Fruit fly (Drosophila melanogaster) whole organism, embryonic: ENCODE results near the gene Atu.

ENCODE experiments used
- Awh ChIP-seq: fragments of 200-800 bp; sonication (Bioruptor generic); IDR thresholded peaks from 2 replicates; pipeline ENCODE4, ENCODE4 v1.3.6; 2022; ENCODE audit warnings: missing biosample characterization, missing genetic modification characterization
- Bgb ChIP-seq: fragments of 200-800 bp; sonication (Bioruptor generic); IDR thresholded peaks from 2 replicates; pipeline ENCODE4 v1.3.6; 2022; ENCODE audit warnings: missing biosample characterization, missing genetic modification characterization; ENCODE audit not compliant: partially characterized antibody
- CG10565 ChIP-seq: fragments of 200-800 bp; sonication (Bioruptor generic); optimal IDR thresholded peaks from 3 replicates; lab custom pipeline; 2016; ENCODE audit warnings: missing biosample characterization, mild to moderate bottlenecking, missing genetic modification characterization
- CG11723 ChIP-seq: fragments of 200-800 bp; sonication (Bioruptor generic); optimal IDR thresholded peaks from 2 replicates; lab custom pipeline; 2017; ENCODE audit warnings: missing biosample characterization, mild to moderate bottlenecking, missing genetic modification characterization
- CG13287 ChIP-seq: fragments of 200-800 bp; sonication (Bioruptor generic); IDR thresholded peaks from 2 replicates; pipeline ENCODE4 v1.3.6; 2022; ENCODE audit warnings: missing biosample characterization, missing genetic modification characterization; ENCODE audit not compliant: partially characterized antibody
- CG13775 ChIP-seq: fragments of 200-800 bp; sonication (Bioruptor generic); optimal IDR thresholded peaks from 3 replicates; lab custom pipeline; 2017; ENCODE audit warnings: missing biosample characterization, mild to moderate bottlenecking, missing genetic modification characterization
- CG13894 ChIP-seq: fragments of 200-800 bp; sonication (Bioruptor generic); optimal IDR thresholded peaks from 3 replicates; lab custom pipeline; 2018; ENCODE audit warnings: missing biosample characterization, mild to moderate bottlenecking, missing genetic modification characterization, moderate library complexity
- CG14860 ChIP-seq: fragments of 200-800 bp; sonication (Bioruptor generic); IDR thresholded peaks from 3 replicates; pipeline ENCODE4 v1.3.6; 2022; ENCODE audit warnings: missing biosample characterization, missing genetic modification characterization; ENCODE audit not compliant: partially characterized antibody
- CG16813 ChIP-seq: fragments of 200-800 bp; sonication (Bioruptor generic); IDR thresholded peaks from 3 replicates; pipeline ENCODE4 v1.3.6; 2022; ENCODE audit warnings: missing biosample characterization, missing genetic modification characterization; ENCODE audit not compliant: partially characterized antibody
- CG17912 ChIP-seq: fragments of 200-800 bp; sonication (Bioruptor generic); optimal IDR thresholded peaks from 2 replicates; lab custom pipeline; 2018; ENCODE audit warnings: missing biosample characterization, mild to moderate bottlenecking, missing genetic modification characterization
- CG18619 ChIP-seq: fragments of 200-800 bp; sonication (Bioruptor generic); optimal IDR thresholded peaks from 3 replicates; lab custom pipeline; 2017; ENCODE audit warnings: missing biosample characterization, mild to moderate bottlenecking, missing genetic modification characterization
- CG34422 ChIP-seq: fragments of 200-800 bp; sonication (Bioruptor generic); IDR thresholded peaks from 3 replicates; pipeline ENCODE4 v1.3.6; 2022; ENCODE audit warnings: missing biosample characterization, missing genetic modification characterization
- CG7271 ChIP-seq: fragments of 200-800 bp; sonication (Bioruptor generic); optimal IDR thresholded peaks from 2 replicates; lab custom pipeline; 2018; ENCODE audit warnings: missing biosample characterization, mild to moderate bottlenecking, missing genetic modification characterization, moderate library complexity
- CG7372 ChIP-seq: fragments of 200-800 bp; sonication (Bioruptor generic); IDR thresholded peaks from 2 replicates; pipeline ENCODE4 v1.3.6; 2022; ENCODE audit warnings: missing biosample characterization, missing genetic modification characterization
- CG7556 ChIP-seq: fragments of 200-800 bp; sonication (Bioruptor generic); optimal IDR thresholded peaks from 2 replicates; lab custom pipeline; 2017; ENCODE audit warnings: missing biosample characterization, mild to moderate bottlenecking, missing genetic modification characterization
- CG8388 ChIP-seq: fragments of 200-800 bp; sonication (Bioruptor generic); optimal IDR thresholded peaks from 2 replicates; lab custom pipeline; 2019; ENCODE audit warnings: missing biosample characterization, mild to moderate bottlenecking, missing genetic modification characterization, moderate library complexity
- CG8478 ChIP-seq: fragments of >200 bp; optimal IDR thresholded peaks from 2 replicates; lab custom pipeline; 2018
- CHES-1-like ChIP-seq: fragments of 200-800 bp; sonication (Bioruptor generic); optimal IDR thresholded peaks from 2 replicates; lab custom pipeline; 2016; ENCODE audit warnings: missing biosample characterization, missing genetic modification characterization
- Chrac-16 ChIP-seq: fragments of 200-800 bp; sonication (Bioruptor generic); optimal IDR thresholded peaks from 3 replicates; lab custom pipeline; 2016; ENCODE audit warnings: missing biosample characterization, missing genetic modification characterization
- CkIIα-i1 ChIP-seq: fragments of 200-800 bp; sonication (Bioruptor generic); IDR thresholded peaks from 2 replicates; pipeline ENCODE4 v1.3.6; 2022; ENCODE audit warnings: missing biosample characterization, missing genetic modification characterization
- D ChIP-seq, 2 experiments: fragments of 200-800 bp in 1 of 2; fragments of >200 bp in 1 of 2; sonication (Bioruptor generic) in 1 of 2; optimal IDR thresholded peaks; 2 replicates in 1 of 2; 3 replicates in 1 of 2; lab custom pipeline; 2017; ENCODE audit warnings: mild to moderate bottlenecking in 1 of 2, missing biosample characterization in 1 of 2, missing genetic modification characterization in 1 of 2, missing genetic modification reagents in 1 of 2
- Dbx ChIP-seq: fragments of 200-800 bp; sonication (Bioruptor generic); IDR thresholded peaks from 3 replicates; pipeline ENCODE4 v1.3.6; 2022; ENCODE audit warnings: missing biosample characterization, missing genetic modification characterization
- Deaf1 ChIP-seq: fragments of 200-800 bp; optimal IDR thresholded peaks from 3 replicates; lab custom pipeline; 2019; ENCODE audit warnings: missing biosample characterization, mild to moderate bottlenecking, missing genetic modification characterization, moderate library complexity
- Dek ChIP-seq: fragments of 200-800 bp; sonication (Bioruptor generic); optimal IDR thresholded peaks from 3 replicates; lab custom pipeline; 2019; ENCODE audit warnings: missing biosample characterization, mild to moderate bottlenecking, missing genetic modification characterization, moderate library complexity
- Dref ChIP-seq: fragments of 200-800 bp; sonication (Bioruptor generic); IDR thresholded peaks from 2 replicates; pipeline ENCODE4 v1.3.6; 2022; ENCODE audit warnings: missing biosample characterization, missing genetic modification characterization
- HHEX ChIP-seq: fragments of 200-800 bp; sonication (Bioruptor generic); optimal IDR thresholded peaks from 3 replicates; lab custom pipeline; 2017; ENCODE audit warnings: missing biosample characterization, mild to moderate bottlenecking, missing genetic modification characterization, missing genetic modification reagents
- Lhr ChIP-seq: fragments of 200-800 bp; sonication (Bioruptor generic); optimal IDR thresholded peaks from 3 replicates; lab custom pipeline; 2017; ENCODE audit warnings: mild to moderate bottlenecking, missing biosample characterization, missing genetic modification reagents, missing genetic modification characterization
- Mes4 ChIP-seq: fragments of 200-800 bp; sonication (Bioruptor generic); optimal IDR thresholded peaks from 2 replicates; lab custom pipeline; 2016; ENCODE audit warnings: missing biosample characterization, missing genetic modification characterization
- NC2β ChIP-seq: fragments of 200-800 bp; sonication (Bioruptor generic); optimal IDR thresholded peaks from 2 replicates; lab custom pipeline; 2016; ENCODE audit warnings: missing biosample characterization, missing genetic modification characterization
- al ChIP-seq: fragments of 200-800 bp; sonication (Bioruptor generic); IDR thresholded peaks from 2 replicates; pipeline ENCODE4 v1.3.6; 2022; ENCODE audit warnings: missing biosample characterization, missing genetic modification characterization
- bab2 ChIP-seq: fragments of 200-800 bp; sonication (Bioruptor generic); optimal IDR thresholded peaks from 2 replicates; lab custom pipeline; 2016; ENCODE audit warnings: missing biosample characterization, missing genetic modification characterization
- chm ChIP-seq: fragments of 200-800 bp; sonication (Bioruptor generic); IDR thresholded peaks from 2 replicates; pipeline ENCODE4 v1.3.6; 2022; ENCODE audit warnings: missing biosample characterization, missing genetic modification characterization
- croc ChIP-seq: fragments of 200-800 bp; sonication (Bioruptor generic); conservative IDR thresholded peaks from 3 replicates; pipeline ENCODE4 v1.3.6; 2022; ENCODE audit warnings: missing biosample characterization, missing genetic modification characterization
- cwo ChIP-seq: fragments of 200-800 bp; sonication (Bioruptor generic); optimal IDR thresholded peaks from 3 replicates; lab custom pipeline; 2017; ENCODE audit warnings: missing biosample characterization, missing genetic modification characterization, mild to moderate bottlenecking, moderate library complexity, missing genetic modification reagents
- dpn ChIP-seq, 2 experiments: fragments of 200-800 bp; sonication (Bioruptor generic); optimal IDR thresholded peaks; 3 replicates each; lab custom pipeline; 2016; ENCODE audit warnings: missing biosample characterization in 2 of 2, missing genetic modification characterization in 2 of 2
- gce ChIP-seq: fragments of 200-800 bp; sonication (Bioruptor generic); IDR thresholded peaks from 3 replicates; pipeline ENCODE4 v1.3.6; 2022; ENCODE audit warnings: missing biosample characterization, missing genetic modification characterization
- gfzf ChIP-seq: fragments of 200-800 bp; sonication (Bioruptor generic); optimal IDR thresholded peaks from 2 replicates; lab custom pipeline; 2016; ENCODE audit warnings: missing biosample characterization, mild to moderate bottlenecking, missing genetic modification characterization, moderate library complexity
- jumu ChIP-seq: fragments of 200-800 bp; sonication (Bioruptor generic); optimal IDR thresholded peaks from 3 replicates; lab custom pipeline; 2016; ENCODE audit warnings: missing biosample characterization, missing genetic modification characterization
- ken ChIP-seq: fragments of 200-800 bp; sonication (Bioruptor generic); IDR thresholded peaks from 3 replicates; pipeline ENCODE4 v1.3.6; 2022; ENCODE audit warnings: missing biosample characterization, missing genetic modification characterization
- nerfin-1 ChIP-seq: fragments of 200-800 bp; sonication (Bioruptor generic); optimal IDR thresholded peaks from 3 replicates; lab custom pipeline; 2019; ENCODE audit warnings: missing biosample characterization, mild to moderate bottlenecking, missing genetic modification characterization, moderate library complexity
- oc ChIP-seq: fragments of 200-800 bp; sonication (Bioruptor generic); optimal IDR thresholded peaks from 2 replicates; lab custom pipeline; 2018; ENCODE audit warnings: missing biosample characterization, mild to moderate bottlenecking, missing genetic modification characterization, moderate library complexity
- pho ChIP-seq: fragments of 200-800 bp; sonication (Bioruptor generic); optimal IDR thresholded peaks from 2 replicates; lab custom pipeline; 2016; ENCODE audit warnings: missing biosample characterization, missing genetic modification characterization
- phol ChIP-seq: fragments of 200-800 bp; sonication (Bioruptor generic); optimal IDR thresholded peaks from 3 replicates; lab custom pipeline; 2018; ENCODE audit warnings: missing biosample characterization, mild to moderate bottlenecking, missing genetic modification characterization, moderate library complexity
- pzg ChIP-seq: fragments of 200-800 bp; sonication (Bioruptor generic); optimal IDR thresholded peaks from 3 replicates; lab custom pipeline; 2018; ENCODE audit warnings: missing biosample characterization, mild to moderate bottlenecking, missing genetic modification characterization, moderate library complexity
- sens ChIP-seq: fragments of 200-800 bp; sonication (Bioruptor generic); peaks from one replicate; lab custom pipeline; 2016; ENCODE audit warnings: missing biosample characterization, missing genetic modification characterization
- seq ChIP-seq: fragments of 200-800 bp; sonication (Bioruptor generic); IDR thresholded peaks from 2 replicates; pipeline ENCODE4 v1.3.6; 2022; ENCODE audit warnings: missing biosample characterization, missing genetic modification characterization
- sisA ChIP-seq: fragments of 200-800 bp; sonication (Bioruptor generic); IDR thresholded peaks from 2 replicates; pipeline ENCODE4 v1.3.6; 2022; ENCODE audit warnings: missing biosample characterization, missing genetic modification characterization
- toy ChIP-seq: fragments of 200-800 bp; sonication (Bioruptor generic); IDR thresholded peaks from 2 replicates; pipeline ENCODE4 v1.3.6; 2022; ENCODE audit warnings: missing biosample characterization, missing genetic modification characterization
- ttk ChIP-seq: fragments of 200-800 bp; sonication (Bioruptor generic); IDR thresholded peaks from 2 replicates; pipeline ENCODE4 v2.1.2; 2022; ENCODE audit warnings: missing biosample characterization, missing genetic modification characterization
- tup ChIP-seq: fragments of 200-800 bp; sonication (Bioruptor generic); optimal IDR thresholded peaks from 2 replicates; lab custom pipeline; 2016; ENCODE audit warnings: missing biosample characterization, mild to moderate bottlenecking, missing genetic modification characterization, moderate library complexity
- usp ChIP-seq: fragments of >200 bp; optimal IDR thresholded peaks from 2 replicates; lab custom pipeline; 2017; ENCODE audit warnings: missing biosample characterization, missing genetic modification characterization
- vnd ChIP-seq: fragments of 200-800 bp; sonication (Bioruptor generic); IDR thresholded peaks from 3 replicates; pipeline ENCODE4 v1.3.6; 2022; ENCODE audit warnings: missing biosample characterization, missing genetic modification characterization; ENCODE audit not compliant: partially characterized antibody

The Atu gene

DNA sequence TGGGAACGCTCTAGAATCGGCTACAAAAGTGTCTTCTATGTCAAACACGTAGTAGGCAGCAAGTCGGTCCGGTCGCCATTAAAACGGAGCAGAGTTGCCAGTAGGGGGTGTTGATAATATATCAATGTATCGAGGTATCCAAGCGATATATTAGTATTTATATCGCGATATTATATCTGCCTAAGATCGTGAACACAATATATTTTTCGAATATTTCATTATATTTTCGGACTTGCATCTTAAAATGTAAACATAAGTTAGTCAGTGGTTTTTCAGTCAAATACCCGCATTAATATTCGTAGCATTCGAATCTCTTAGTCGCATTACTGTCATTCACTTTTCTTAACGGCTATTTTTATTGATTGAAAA is 46.7 kb downstream of the Atu start, which contains the start of gene CG2182 (continued):
- TF ChIP-seq Dek (tag; lab: Kevin White, UChicago): no peak
- TF ChIP-seq nerfin-1 (tag; lab: Kevin White, UChicago): no peak
- no peak for TF ChIP-seq tup (GFP tag; lab: Kevin White, UChicago)
- TF ChIP-seq sens (GFP tag; lab: Kevin White, UChicago): no peak
- TF ChIP-seq HHEX (GFP tag; lab: Kevin White, UChicago): no peak
- TF ChIP-seq Lhr (GFP tag; lab: Kevin White, UChicago): no peak
- no peak for TF ChIP-seq Deaf1 (tag; lab: Kevin White, UChicago)
- peak; percentile 42 for TF ChIP-seq vnd
- TF ChIP-seq ttk: no peak
- no peak for TF ChIP-seq Dbx (GFP tag; lab: Robert Waterston, UW)
- no peak for TF ChIP-seq pho (GFP tag; lab: Kevin White, UChicago)
- no peak for TF ChIP-seq cwo
- no peak for TF ChIP-seq CG34422 (GFP tag; lab: Robert Waterston, UW)
- no peak for TF ChIP-seq CG8388 (GFP tag; lab: Kevin White, UChicago)
- no peak for TF ChIP-seq CG8478 (lab: Kevin White, UChicago)
- peak; percentile 77 for TF ChIP-seq Bgb
- no peak for TF ChIP-seq CG10565 (GFP tag; lab: Kevin White, UChicago)
- TF ChIP-seq gfzf (GFP tag; lab: Kevin White, UChicago): peak; percentile 19
- peak; percentile 90 for TF ChIP-seq phol (tag; lab: Kevin White, UChicago)
- no peak for TF ChIP-seq chm (GFP tag; lab: Robert Waterston, UW)
- no peak for TF ChIP-seq Mes4
- no peak for TF ChIP-seq Chrac-16 (GFP tag; lab: Kevin White, UChicago)
- no peak for TF ChIP-seq CG7556 (GFP tag; lab: Kevin White, UChicago)
- peak; percentile 50 for TF ChIP-seq CG16813 (GFP tag; lab: Robert Waterston, UW)
- no peak for TF ChIP-seq bab2 (GFP tag; lab: Kevin White, UChicago)
- no peak for TF ChIP-seq CG17912 (GFP tag; lab: Kevin White, UChicago)
- TF ChIP-seq usp (GFP tag; lab: Kevin White, UChicago): no peak
- TF ChIP-seq croc: no peak
- TF ChIP-seq CkIIα-i1 (GFP tag; lab: Robert Waterston, UW): no peak
- TF ChIP-seq sisA: no peak
- no peak for TF ChIP-seq CG13287 (GFP tag; lab: Robert Waterston, UW)
- peak; percentile 43 for TF ChIP-seq CG14860 (GFP tag; lab: Robert Waterston, UW)
- no peak for TF ChIP-seq CHES-1-like (GFP tag; lab: Kevin White, UChicago)
- TF ChIP-seq CG13775: no peak
- TF ChIP-seq oc (tag; lab: Kevin White, UChicago): no peak
- TF ChIP-seq Awh: no peak
- peak; percentile 56 for TF ChIP-seq Dref (GFP tag; lab: Robert Waterston, UW)
- TF ChIP-seq CG7372 (GFP tag; lab: Robert Waterston, UW): no peak
- TF ChIP-seq toy (GFP tag; lab: Robert Waterston, UW): no peak
- no peak for TF ChIP-seq jumu
- no peak for TF ChIP-seq ken
- TF ChIP-seq NC2β: no peak
- peak; percentile 39 for TF ChIP-seq pzg (GFP tag; lab: Kevin White, UChicago)
- peak in 1 of 2 experiments; percentile 1 for TF ChIP-seq dpn (GFP tag; optimal IDR thresholded peaks at IDR 0.05; lab: Kevin White, UChicago)
- TF ChIP-seq gce (GFP tag; lab: Robert Waterston, UW): no peak
- TF ChIP-seq seq (GFP tag; lab: Robert Waterston, UW): no peak
- no peak for TF ChIP-seq CG7271 (tag; lab: Kevin White, UChicago)
- TF ChIP-seq CG18619 (GFP tag; lab: Kevin White, UChicago): no peak
- no peak for TF ChIP-seq D (optimal IDR thresholded peaks at IDR 0.05; lab: Kevin White, UChicago)
- TF ChIP-seq D (GFP tag; optimal IDR thresholded peaks at IDR 0.05; lab: Kevin White, UChicago): no peak
- no peak for TF ChIP-seq CG13894 (tag; lab: Kevin White, UChicago)
- no peak for TF ChIP-seq al (GFP tag; lab: Robert Waterston, UW)
- no peak for TF ChIP-seq CG11723 (GFP tag; lab: Kevin White, UChicago)
